Fruit fly (Drosophila melanogaster) whole organism, embryonic: ENCODE measurements around the gene IRSp53.

Experiments used
- ATbp ChIP-seq: fragments of 200-800 bp; sonication (Bioruptor generic); optimal IDR thresholded peaks from 2 replicates; lab custom pipeline; 2017; ENCODE audit warnings: missing biosample characterization, mild to moderate bottlenecking, missing genetic modification characterization, missing genetic modification reagents
- Atf-2 ChIP-seq: fragments of 200-800 bp; sonication (Bioruptor generic); optimal IDR thresholded peaks from 2 replicates; lab custom pipeline; 2016; ENCODE audit warnings: missing biosample characterization, missing genetic modification characterization
- Bteb2 ChIP-seq: fragments of 200-800 bp; sonication (Bioruptor generic); optimal IDR thresholded peaks from 2 replicates; lab custom pipeline; 2016; ENCODE audit warnings: missing biosample characterization, missing genetic modification characterization
- CG10147 ChIP-seq: fragments of 200-800 bp; sonication (Bioruptor generic); optimal IDR thresholded peaks from 2 replicates; lab custom pipeline; 2019; ENCODE audit warnings: missing biosample characterization, mild to moderate bottlenecking, missing genetic modification characterization, moderate library complexity
- CG11085 ChIP-seq: fragments of 200-800 bp; sonication (Bioruptor generic); IDR thresholded peaks from 2 replicates; pipeline ENCODE4 v1.3.6; 2022; ENCODE audit warnings: missing biosample characterization, missing genetic modification characterization
- CG11695 ChIP-seq: fragments of 200-800 bp; sonication (Bioruptor generic); IDR thresholded peaks from 3 replicates; pipeline ENCODE4 v1.3.6; 2022; ENCODE audit warnings: missing biosample characterization, missing genetic modification characterization
- CG12391 ChIP-seq: fragments of 200-800 bp; sonication (Bioruptor generic); optimal IDR thresholded peaks from 3 replicates; lab custom pipeline; 2018; ENCODE audit warnings: missing biosample characterization, mild to moderate bottlenecking, missing genetic modification characterization, moderate library complexity
- CG12769 ChIP-seq: fragments of 200-800 bp; sonication (Bioruptor generic); optimal IDR thresholded peaks from 2 replicates; lab custom pipeline; 2019; ENCODE audit warnings: missing biosample characterization, mild to moderate bottlenecking, missing genetic modification characterization, moderate library complexity
- CG13775 ChIP-seq: fragments of 200-800 bp; sonication (Bioruptor generic); optimal IDR thresholded peaks from 3 replicates; lab custom pipeline; 2017; ENCODE audit warnings: missing biosample characterization, mild to moderate bottlenecking, missing genetic modification characterization
- CG13894 ChIP-seq: fragments of 200-800 bp; sonication (Bioruptor generic); optimal IDR thresholded peaks from 3 replicates; lab custom pipeline; 2018; ENCODE audit warnings: missing biosample characterization, mild to moderate bottlenecking, missing genetic modification characterization, moderate library complexity
- CG17359 ChIP-seq: fragments of 200-800 bp; sonication (Bioruptor generic); optimal IDR thresholded peaks from 3 replicates; lab custom pipeline; 2018; ENCODE audit warnings: missing biosample characterization, mild to moderate bottlenecking, missing genetic modification characterization, moderate library complexity
- CG17385 ChIP-seq: fragments of 200-800 bp; sonication (Bioruptor generic); optimal IDR thresholded peaks from 3 replicates; lab custom pipeline; 2018; ENCODE audit warnings: missing biosample characterization, mild to moderate bottlenecking, missing genetic modification characterization
- CG17612 ChIP-seq: fragments of 200-800 bp; sonication (Bioruptor generic); IDR thresholded peaks from 2 replicates; pipeline ENCODE4 v1.3.6; 2022; ENCODE audit warnings: missing biosample characterization, missing genetic modification characterization
- CG1832 ChIP-seq: fragments of 200-800 bp; sonication (Bioruptor generic); optimal IDR thresholded peaks from 2 replicates; lab custom pipeline; 2017; ENCODE audit warnings: missing biosample characterization, mild to moderate bottlenecking, missing genetic modification characterization, inconsistent platforms
- CG18764 ChIP-seq: fragments of 200-800 bp; sonication (Bioruptor generic); optimal IDR thresholded peaks from 3 replicates; lab custom pipeline; 2016; ENCODE audit warnings: missing biosample characterization, missing genetic modification characterization
- CG2120 ChIP-seq: fragments of 200-800 bp; sonication (Bioruptor generic); optimal IDR thresholded peaks from 3 replicates; lab custom pipeline; 2016; ENCODE audit warnings: missing biosample characterization, missing genetic modification characterization
- CG2129 ChIP-seq: fragments of 200-800 bp; sonication (Bioruptor generic); IDR thresholded peaks from 2 replicates; pipeline ENCODE4 v1.3.6; 2022; ENCODE audit warnings: missing biosample characterization, missing genetic modification characterization; ENCODE audit not compliant: partially characterized antibody
- CG31365 ChIP-seq: fragments of 200-800 bp; sonication (Bioruptor generic); optimal IDR thresholded peaks from 2 replicates; lab custom pipeline; 2018; ENCODE audit warnings: missing biosample characterization, mild to moderate bottlenecking, missing genetic modification characterization
- CG4730 ChIP-seq: fragments of 200-800 bp; sonication (Bioruptor generic); IDR thresholded peaks from 2 replicates; pipeline ENCODE4 v1.3.6; 2022; ENCODE audit warnings: missing biosample characterization, missing genetic modification characterization
- CG5953 ChIP-seq: fragments of 200-800 bp; sonication (Bioruptor generic); IDR thresholded peaks from 2 replicates; pipeline ENCODE4 v1.3.6; 2022; ENCODE audit warnings: missing biosample characterization, missing genetic modification characterization
- CTCF ChIP-seq: fragments of 200-800 bp; sonication (Bioruptor generic); optimal IDR thresholded peaks from 2 replicates; lab custom pipeline; 2017; ENCODE audit warnings: missing biosample characterization, mild to moderate bottlenecking, missing genetic modification characterization, moderate library complexity
- Dad ChIP-seq: fragments of 200-800 bp; sonication (Bioruptor generic); optimal IDR thresholded peaks from 3 replicates; lab custom pipeline; 2016; ENCODE audit warnings: missing biosample characterization, missing genetic modification characterization
- Dfd ChIP-seq, 2 experiments: fragments of >200 bp; optimal IDR thresholded peaks; 2 replicates each; lab custom pipeline; 2017; ENCODE audit warnings: missing biosample characterization in 2 of 2, missing genetic modification characterization in 2 of 2
- Doc3 ChIP-seq: fragments of 200-800 bp; sonication (Bioruptor generic); IDR thresholded peaks from 3 replicates; pipeline ENCODE4 v1.3.6; 2022; ENCODE audit warnings: missing biosample characterization, missing genetic modification characterization; ENCODE audit not compliant: partially characterized antibody
- HLH54F ChIP-seq: fragments of 200-800 bp; sonication (Bioruptor generic); optimal IDR thresholded peaks from 3 replicates; lab custom pipeline; 2016; ENCODE audit warnings: missing biosample characterization, missing genetic modification characterization
- Hr51 ChIP-seq, 2 experiments: fragments of 200-800 bp; sonication (Bioruptor generic); optimal IDR thresholded peaks; 2 replicates in 1 of 2; 3 replicates in 1 of 2; lab custom pipeline; 2016 to 2018; ENCODE audit warnings: missing biosample characterization in 2 of 2, missing genetic modification characterization in 2 of 2, mild to moderate bottlenecking in 1 of 2, moderate library complexity in 1 of 2
- Hsf ChIP-seq: fragments of 200-800 bp; sonication (Bioruptor generic); optimal IDR thresholded peaks from 3 replicates; lab custom pipeline; 2016; ENCODE audit warnings: missing biosample characterization, missing genetic modification characterization
- Kr ChIP-seq: fragments of 200-800 bp; sonication (Bioruptor generic); optimal IDR thresholded peaks from 2 replicates; lab custom pipeline; 2017; ENCODE audit warnings: missing biosample characterization, mild to moderate bottlenecking, missing genetic modification characterization
- Lpt ChIP-seq: fragments of >200 bp; optimal IDR thresholded peaks from 2 replicates; lab custom pipeline; 2018; ENCODE audit warnings: missing biosample characterization, missing genetic modification characterization
- NC2β ChIP-seq: fragments of 200-800 bp; sonication (Bioruptor generic); optimal IDR thresholded peaks from 2 replicates; lab custom pipeline; 2016; ENCODE audit warnings: missing biosample characterization, missing genetic modification characterization
- Nf-YB ChIP-seq: fragments of 200-800 bp; sonication (Bioruptor generic); optimal IDR thresholded peaks from 3 replicates; lab custom pipeline; 2019; ENCODE audit warnings: missing biosample characterization, mild to moderate bottlenecking, missing genetic modification characterization, moderate library complexity
- Rfx ChIP-seq: fragments of 200-800 bp; sonication (Bioruptor generic); IDR thresholded peaks from 2 replicates; pipeline ENCODE4 v1.3.6; 2022; ENCODE audit warnings: missing biosample characterization, missing genetic modification characterization
- Sry-δ ChIP-seq: fragments of 200-800 bp; sonication (Bioruptor generic); optimal IDR thresholded peaks from 2 replicates; lab custom pipeline; 2016; ENCODE audit warnings: missing biosample characterization, missing genetic modification characterization
- al ChIP-seq: fragments of 200-800 bp; sonication (Bioruptor generic); IDR thresholded peaks from 2 replicates; pipeline ENCODE4 v1.3.6; 2022; ENCODE audit warnings: missing biosample characterization, missing genetic modification characterization
- bcd ChIP-seq: fragments of 200-800 bp; sonication (Bioruptor generic); optimal IDR thresholded peaks from 2 replicates; lab custom pipeline; 2017; ENCODE audit warnings: missing biosample characterization, mild to moderate bottlenecking, missing genetic modification characterization
- bsh ChIP-seq, 2 experiments: fragments of 200-800 bp; sonication (Bioruptor generic); optimal IDR thresholded peaks; 2 replicates each; lab custom pipeline; 2017 to 2018; ENCODE audit warnings: mild to moderate bottlenecking in 2 of 2, missing biosample characterization in 2 of 2, missing genetic modification characterization in 2 of 2, moderate library complexity in 1 of 2
- crc ChIP-seq: fragments of 200-800 bp; sonication (Bioruptor generic); optimal IDR thresholded peaks from 2 replicates; lab custom pipeline; 2016; ENCODE audit warnings: missing biosample characterization, missing genetic modification characterization
- dmrt11E ChIP-seq: fragments of 200-800 bp; sonication (Bioruptor generic); optimal IDR thresholded peaks from 3 replicates; lab custom pipeline; 2018; ENCODE audit warnings: missing biosample characterization, mild to moderate bottlenecking, missing genetic modification characterization, moderate library complexity
- dysf ChIP-seq: fragments of 200-800 bp; sonication (Bioruptor generic); IDR thresholded peaks from 3 replicates; pipeline ENCODE4 v1.3.6; 2022; ENCODE audit warnings: missing biosample characterization, missing genetic modification characterization
- fd96Cb ChIP-seq: fragments of 200-800 bp; sonication (Bioruptor generic); optimal IDR thresholded peaks from 2 replicates; lab custom pipeline; 2018; ENCODE audit warnings: missing biosample characterization, mild to moderate bottlenecking, missing genetic modification characterization, moderate library complexity
- gt ChIP-seq: fragments of 200-800 bp; sonication (Bioruptor generic); IDR thresholded peaks from 2 replicates; pipeline ENCODE4 v1.3.6; 2022; ENCODE audit warnings: missing biosample characterization, missing genetic modification characterization
- hth ChIP-seq: fragments of >200 bp; optimal IDR thresholded peaks from 2 replicates; lab custom pipeline; 2017; ENCODE audit warnings: inconsistent platforms
- lbe ChIP-seq: fragments of 200-800 bp; sonication (Bioruptor generic); optimal IDR thresholded peaks from 2 replicates; lab custom pipeline; 2016; ENCODE audit warnings: missing biosample characterization, mild to moderate bottlenecking, missing genetic modification characterization
- odd ChIP-seq: fragments of 200-800 bp; sonication (Bioruptor generic); optimal IDR thresholded peaks from 2 replicates; lab custom pipeline; 2017; ENCODE audit warnings: missing biosample characterization, mild to moderate bottlenecking, missing genetic modification characterization
- pho ChIP-seq: fragments of 200-800 bp; sonication (Bioruptor generic); optimal IDR thresholded peaks from 2 replicates; lab custom pipeline; 2016; ENCODE audit warnings: missing biosample characterization, missing genetic modification characterization
- prd ChIP-seq, 3 experiments: fragments of >200 bp in 2 of 3; fragments of 200-800 bp in 1 of 3; sonication (Bioruptor generic) in 1 of 3; optimal IDR thresholded peaks in 2 of 3; IDR thresholded peaks in 1 of 3; 2 replicates in 2 of 3; 3 replicates in 1 of 3; pipeline versions ENCODE4 v1.3.6 to Lab custom; 2017 to 2022; ENCODE audit warnings: missing biosample characterization in 1 of 3, missing genetic modification characterization in 1 of 3
- row ChIP-seq: fragments of 200-800 bp; sonication (Bioruptor generic); IDR thresholded peaks from 3 replicates; pipeline ENCODE4 v1.3.6; 2022; ENCODE audit warnings: missing biosample characterization, missing genetic modification characterization
- sens ChIP-seq: fragments of 200-800 bp; sonication (Bioruptor generic); peaks from one replicate; lab custom pipeline; 2016; ENCODE audit warnings: missing biosample characterization, missing genetic modification characterization
- sim ChIP-seq: fragments of 200-800 bp; sonication (Bioruptor generic); IDR thresholded peaks from 2 replicates; pipeline ENCODE4 v1.3.6; 2022; ENCODE audit warnings: missing biosample characterization, missing genetic modification characterization
- tio ChIP-seq: fragments of 200-800 bp; sonication (Bioruptor generic); optimal IDR thresholded peaks from 2 replicates; lab custom pipeline; 2017; ENCODE audit warnings: missing biosample characterization, missing genetic modification characterization, inconsistent platforms
- vfl ChIP-seq: fragments of 200-800 bp; sonication (Bioruptor generic); optimal IDR thresholded peaks from 2 replicates; lab custom pipeline; 2016; ENCODE audit warnings: missing biosample characterization, missing genetic modification characterization
- wdn ChIP-seq: fragments of 200-800 bp; sonication (Bioruptor generic); IDR thresholded peaks from 2 replicates; pipeline ENCODE4 v1.3.6; 2022; ENCODE audit warnings: missing biosample characterization, missing genetic modification characterization

Gene IRSp53

DNA sequence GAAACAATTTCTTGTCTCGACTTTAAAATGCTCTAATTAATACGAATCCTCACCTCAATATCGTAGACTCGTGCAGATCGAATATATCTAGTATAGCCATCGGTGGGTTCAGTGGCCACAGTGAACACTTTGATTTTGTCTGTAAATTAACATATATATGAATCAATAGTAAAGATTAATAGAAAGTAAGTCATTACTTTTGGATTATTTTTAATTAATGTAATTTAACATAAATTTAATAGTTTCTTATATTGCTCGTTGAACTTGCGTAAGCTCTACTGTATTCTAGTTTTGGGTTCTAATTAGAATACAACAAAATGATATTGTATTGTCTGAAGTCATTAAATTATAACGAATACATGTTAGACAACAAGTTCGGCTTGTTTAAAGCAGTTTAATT lies 69.0 kb downstream of the IRSp53 start (continued):
- no peak for TF ChIP-seq CG12769 (tag; lab: Kevin White, UChicago)
- TF ChIP-seq CG12391 (tag; lab: Kevin White, UChicago): peak; percentile 11
- TF ChIP-seq Bteb2 (GFP tag; lab: Kevin White, UChicago): no peak
- no peak for TF ChIP-seq Doc3 (GFP tag; lab: Robert Waterston, UW)
- no peak for TF ChIP-seq CG2129 (GFP tag; lab: Robert Waterston, UW)
- TF ChIP-seq bsh (GFP tag; optimal IDR thresholded peaks at IDR 0.05; lab: Kevin White, UChicago): peak in 1 of 2 experiments; percentile 30
- TF ChIP-seq HLH54F (GFP tag; lab: Kevin White, UChicago): no peak
- no peak for TF ChIP-seq sens (GFP tag; lab: Kevin White, UChicago)
- no peak for TF ChIP-seq crc
- no peak for TF ChIP-seq vfl (GFP tag; lab: Kevin White, UChicago)
- TF ChIP-seq CG1832 (GFP tag; lab: Kevin White, UChicago): no peak
- no peak for TF ChIP-seq sim
- no peak for TF ChIP-seq wdn (GFP tag; lab: Robert Waterston, UW)
- no peak for TF ChIP-seq hth (lab: Kevin White, UChicago)
- no peak for TF ChIP-seq lbe (GFP tag; lab: Kevin White, UChicago)
- no peak for TF ChIP-seq al (GFP tag; lab: Robert Waterston, UW)
- TF ChIP-seq pho: no peak
- no peak for TF ChIP-seq NC2β (GFP tag; lab: Kevin White, UChicago)
- TF ChIP-seq ATbp: no peak
- TF ChIP-seq CG4730 (GFP tag; lab: Robert Waterston, UW): no peak; the same call in 1 of the 2 replicates
- no peak for TF ChIP-seq Dfd (GFP tag; optimal IDR thresholded peaks at IDR 0.05; lab: Kevin White, UChicago)
- peak; percentile 17 for TF ChIP-seq dmrt11E (tag; lab: Kevin White, UChicago)
- no peak for TF ChIP-seq Atf-2 (GFP tag; lab: Kevin White, UChicago)
- TF ChIP-seq CG13775 (GFP tag; lab: Kevin White, UChicago): no peak
- no peak for TF ChIP-seq Lpt
- no peak for TF ChIP-seq CG31365 (tag; lab: Kevin White, UChicago)
- no peak for TF ChIP-seq Sry-δ (GFP tag; lab: Kevin White, UChicago)
- no peak for TF ChIP-seq Hr51 (GFP tag; optimal IDR thresholded peaks at IDR 0.05; lab: Kevin White, UChicago)
- TF ChIP-seq CTCF (GFP tag; lab: Kevin White, UChicago): no peak
- peak; percentile 20 for TF ChIP-seq CG10147
- TF ChIP-seq Kr (GFP tag; lab: Kevin White, UChicago): no peak
- TF ChIP-seq bcd (GFP tag; lab: Kevin White, UChicago): no peak
- peak; percentile 45; the same call in 2 of the 3 replicates for TF ChIP-seq row (GFP tag; lab: Robert Waterston, UW)
- TF ChIP-seq odd: no peak
- no peak for TF ChIP-seq CG17612 (GFP tag; lab: Robert Waterston, UW)
- TF ChIP-seq CG2120 (GFP tag; lab: Kevin White, UChicago): peak; percentile 7
- TF ChIP-seq CG18764 (GFP tag; lab: Kevin White, UChicago): no peak
- peak; percentile 32; the same call in 1 of the 3 replicates for TF ChIP-seq dysf (GFP tag; lab: Robert Waterston, UW)
- no peak for TF ChIP-seq CG11695 (GFP tag; lab: Robert Waterston, UW)
- no peak for TF ChIP-seq Hsf (GFP tag; lab: Kevin White, UChicago)
- TF ChIP-seq CG11085 (GFP tag; lab: Robert Waterston, UW): no peak
- no peak for TF ChIP-seq Nf-YB
- TF ChIP-seq CG17359 (tag; lab: Kevin White, UChicago): peak; percentile 24
- no peak for TF ChIP-seq gt (GFP tag; lab: Robert Waterston, UW)
- TF ChIP-seq Rfx (GFP tag; lab: Robert Waterston, UW): peak; percentile 68
- no peak for TF ChIP-seq Dad (GFP tag; lab: Kevin White, UChicago)
- TF ChIP-seq CG17385: peak; percentile 33
- no peak for TF ChIP-seq CG5953 (GFP tag; lab: Robert Waterston, UW)
- TF ChIP-seq CG13894 (tag; lab: Kevin White, UChicago): no peak
- no peak for TF ChIP-seq prd (optimal IDR thresholded peaks at IDR 0.05; lab: Kevin White, UChicago)
- peak; percentile 51; the same call in 1 of the 3 replicates for TF ChIP-seq prd (GFP tag; IDR thresholded peaks at IDR 0.05; lab: Robert Waterston, UW)
- TF ChIP-seq fd96Cb (tag; lab: Kevin White, UChicago): no peak
- no peak for TF ChIP-seq tio (GFP tag; lab: Kevin White, UChicago)
